Worm (Caenorhabditis elegans): ENCODE results near the gene str-32.

DNA sequence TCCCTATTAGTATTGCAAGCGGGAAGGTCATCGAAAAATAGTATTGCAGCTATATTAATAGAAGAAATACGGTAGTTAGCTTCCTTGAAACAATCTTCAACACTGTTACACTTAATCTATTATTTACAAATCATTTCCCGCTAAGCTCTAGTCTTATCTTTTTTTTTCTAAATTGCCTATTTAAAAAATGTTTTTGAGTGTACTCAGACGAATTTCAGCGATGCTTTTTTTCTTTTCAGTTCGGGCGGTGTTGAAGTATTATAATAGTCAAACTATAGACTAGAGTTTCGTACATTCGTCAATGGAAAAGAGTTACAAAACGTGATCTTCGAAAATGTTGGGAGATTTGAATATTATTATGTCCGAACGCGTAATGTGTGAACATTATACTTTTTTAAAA, 32.6 kb upstream of the str-32 start:
- TF ChIP-seq F44E2.7 (GFP tag; IDR thresholded peaks at IDR 0.05) (no peak), Y48G9A.11 (GFP tag; IDR thresholded peaks at IDR 0.05) (no peak), nhr-48 (tag; optimal IDR thresholded peaks at IDR 0.05) (no peak), F10B5.3 (tag; optimal IDR thresholded peaks at IDR 0.05) (no peak), lsy-2 (tag; optimal IDR thresholded peaks at IDR 0.05) (no peak), egl-27 (tag; optimal IDR thresholded peaks at IDR 0.05) (no peak), lin-1 (GFP tag; IDR thresholded peaks at IDR 0.05) (no peak), T26A8.4 (GFP tag; IDR thresholded peaks at IDR 0.05) (no peak), jun-1 (tag; optimal IDR thresholded peaks at IDR 0.05) (no peak), zag-1 (tag; optimal IDR thresholded peaks at IDR 0.05) (no peak), mdl-1 (tag; optimal IDR thresholded peaks at IDR 0.05) (no peak), snpc-4 (tag; optimal IDR thresholded peaks at IDR 0.05) (no peak)

Data from whole organism, L4 larva.